Worm (Caenorhabditis elegans): ENCODE data around the gene lips-9.

ce11 chrII:12895078-12895670 is 40.0 kb downstream of the lips-9 start, which contains the start of the genes clec-62 and clec-63:
- TF ChIP-seq ztf-29 (GFP tag; IDR thresholded peaks at IDR 0.05) (no peak), T22C8.4 (GFP tag; IDR thresholded peaks at IDR 0.05) (no peak), flt-1 (GFP tag; IDR thresholded peaks at IDR 0.05) (no peak), klf-2 (GFP tag; conservative IDR thresholded peaks at IDR 0.05) (no peak)

Data from whole organism, midembryonic.